Fruit fly (Drosophila melanogaster) whole organism, prepupa: Measurements from ENCODE around the gene CG2691.
A peak's percentile ranks its signal among the peaks of the same experiment; 100 is the strongest.

Experiments used
- Blimp-1 ChIP-seq: fragments of 200-800 bp; sonication (Bioruptor generic); optimal IDR thresholded peaks from 3 replicates; lab custom pipeline; 2017; ENCODE audit warnings: missing biosample characterization, missing genetic modification characterization, mild to moderate bottlenecking, moderate library complexity, missing genetic modification reagents
- CG10669 ChIP-seq: fragments of 200-800 bp; sonication (Bioruptor generic); optimal IDR thresholded peaks from 3 replicates; lab custom pipeline; 2018; ENCODE audit warnings: missing biosample characterization, mild to moderate bottlenecking, missing genetic modification characterization, moderate library complexity
- CG11294 ChIP-seq: fragments of 200-800 bp; sonication (Bioruptor generic); IDR thresholded peaks from 2 replicates; pipeline ENCODE4 v1.3.6; 2022; ENCODE audit warnings: missing biosample characterization, missing genetic modification characterization
- CG7368 ChIP-seq: fragments of 200-800 bp; sonication (Bioruptor generic); optimal IDR thresholded peaks from 3 replicates; lab custom pipeline; 2016; ENCODE audit warnings: missing biosample characterization, missing genetic modification characterization
- CG8319 ChIP-seq: fragments of 200-800 bp; sonication (Bioruptor generic); optimal IDR thresholded peaks from 3 replicates; lab custom pipeline; 2016; ENCODE audit warnings: missing biosample characterization, missing genetic modification characterization
- Eip78C ChIP-seq: fragments of 200-800 bp; sonication (Bioruptor generic); peaks from one replicate; lab custom pipeline; 2016; ENCODE audit warnings: missing biosample characterization, missing genetic modification characterization
- Eip93F ChIP-seq: fragments of 200-800 bp; sonication (Bioruptor generic); optimal IDR thresholded peaks from 2 replicates; lab custom pipeline; 2016; ENCODE audit warnings: missing biosample characterization, mild to moderate bottlenecking, missing genetic modification characterization
- Gug ChIP-seq: fragments of 200-800 bp; sonication (Bioruptor generic); IDR thresholded peaks from 2 replicates; pipeline ENCODE4 v1.3.6; 2022; ENCODE audit warnings: missing biosample characterization, missing genetic modification characterization
- Hr4 ChIP-seq: fragments of 200-800 bp; sonication (Bioruptor generic); optimal IDR thresholded peaks from 3 replicates; lab custom pipeline; 2016; ENCODE audit warnings: missing biosample characterization, missing genetic modification characterization
- Lpt ChIP-seq: fragments of 200-800 bp; sonication (Bioruptor generic); optimal IDR thresholded peaks from 3 replicates; lab custom pipeline; 2016; ENCODE audit warnings: missing biosample characterization, missing genetic modification characterization
- Smox ChIP-seq: fragments of 200-800 bp; sonication (Bioruptor generic); optimal IDR thresholded peaks from 3 replicates; lab custom pipeline; 2016; ENCODE audit warnings: missing biosample characterization, missing genetic modification characterization

dm6 chrX:13641115-13641890, 17.1 kb upstream of the CG2691 start:
- TF ChIP-seq Eip78C (GFP tag; lab: Kevin White, UChicago), result peak; percentile 93
- peak; percentile 64 for TF ChIP-seq Gug (GFP tag; lab: Robert Waterston, UW)
- TF ChIP-seq Lpt (GFP tag; lab: Kevin White, UChicago), result peak; percentile 75
- TF ChIP-seq CG10669 (GFP tag; lab: Kevin White, UChicago), result peak; percentile 84
- peak; percentile 91 for TF ChIP-seq Hr4 (GFP tag; lab: Kevin White, UChicago)
- no peak for TF ChIP-seq Eip93F
- peak; percentile 79 for TF ChIP-seq CG11294 (GFP tag; lab: Robert Waterston, UW)
- TF ChIP-seq CG7368, result peak; percentile 75
- TF ChIP-seq Blimp-1 (GFP tag; lab: Kevin White, UChicago), result no peak
- TF ChIP-seq Smox (GFP tag; lab: Kevin White, UChicago), result peak; percentile 71
- TF ChIP-seq CG8319 (GFP tag; lab: Kevin White, UChicago), result peak; percentile 68
